Worm (Caenorhabditis elegans): Measurements from ENCODE around the gene T20D4.10.
A peak's percentile ranks its signal among the peaks of the same experiment; 100 is the strongest.
"Not testable (repeated sequence)": the region's sequence is repeated elsewhere in the genome, so short reads cannot be mapped to it uniquely, and the experiment has no call there.

Gene T20D4.10

DNA sequence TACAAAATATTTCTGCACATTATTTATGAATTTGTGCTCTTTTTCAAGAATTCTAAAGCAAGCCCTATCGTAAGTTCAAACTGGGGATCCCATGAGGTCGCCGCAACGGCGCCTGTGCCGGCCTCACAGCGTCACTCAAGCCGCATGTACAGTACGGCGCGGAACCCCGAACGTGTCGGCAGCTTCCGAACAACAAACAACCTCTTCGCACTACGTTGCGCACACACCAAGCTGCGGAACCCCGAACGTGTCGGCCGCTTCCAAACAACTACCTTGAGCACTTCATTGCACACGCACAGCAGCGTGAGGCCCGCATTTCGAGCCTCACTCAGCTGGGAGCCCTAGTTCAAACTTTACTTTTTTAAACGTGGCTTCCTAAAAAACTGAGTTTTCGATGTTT, 6.0 kb upstream of the T20D4.10 start:
- TF ChIP-seq snpc-4 (GFP tag; optimal IDR thresholded peaks at IDR 0.05) = no peak
- TF ChIP-seq snpc-4 (tag; optimal IDR thresholded peaks at IDR 0.05) = peak in 1 of 4 experiments; percentile 75
- no peak for TF ChIP-seq sdz-38 (tag; optimal IDR thresholded peaks at IDR 0.05)
- peak; percentile 70 for TF ChIP-seq zfh-2 (GFP tag; conservative IDR thresholded peaks at IDR 0.05)

- TF ChIP-seq D2030.7 (GFP tag; IDR thresholded peaks at IDR 0.05) (no peak), ceh-58 (GFP tag; IDR thresholded peaks at IDR 0.05) (no peak), zfh-2 (GFP tag; conservative IDR thresholded peaks at IDR 0.05) (peak; percentile 73), dpff-1 (tag; optimal IDR thresholded peaks at IDR 0.05) (no peak), ceh-27 (GFP tag; optimal IDR thresholded peaks at IDR 0.05) (no peak)
Observed at ce11 chrV:3394694-3395240, 5.3 kb upstream of the T20D4.10 start, which contains the start of gene T20D4.15. Gene T20D4.15 (minus strand): TSS chrV:3394744.

DNA sequence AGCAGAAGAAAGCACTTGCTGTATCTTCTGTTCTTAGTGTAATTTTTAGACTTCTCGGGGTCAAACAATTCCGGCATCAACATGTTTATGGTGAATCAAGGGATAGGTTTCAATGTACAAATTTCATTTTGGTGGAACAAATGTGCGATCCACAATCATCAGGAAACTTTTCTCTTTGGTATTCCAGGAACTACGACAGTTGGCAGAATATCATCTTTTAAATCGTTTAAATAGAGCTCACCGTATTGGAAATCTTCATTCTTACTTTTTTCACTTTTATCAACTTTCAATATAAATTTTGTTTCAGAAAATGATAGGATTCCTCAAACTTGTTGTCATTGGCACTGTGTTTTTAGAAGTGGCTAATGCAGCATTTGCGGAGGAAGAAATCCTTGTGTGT, 3.3 kb upstream of the T20D4.10 start, which contains the start of gene T20D4.12:
T20D4.12 (plus strand) TSS at position 301 of the 400 bp plus-strand sequence.
- not testable (repeated sequence) for TF ChIP-seq nhr-120 (GFP tag; IDR thresholded peaks at IDR 0.05); attf-6 (GFP tag; IDR thresholded peaks at IDR 0.05); let-607 (tag; optimal IDR thresholded peaks at IDR 0.05)

ce11 chrV:3398314-3398713, 1.7 kb upstream of the T20D4.10 start, which contains the start of gene T20D4.11:
Gene T20D4.11 (plus strand): TSS chrV:3398690.
- no peak for TF ChIP-seq repo-1 (tag; optimal IDR thresholded peaks at IDR 0.05)
- no peak for TF ChIP-seq C06A6.2 (GFP tag; conservative IDR thresholded peaks at IDR 0.05)
- no peak for TF ChIP-seq let-526 (GFP tag; IDR thresholded peaks at IDR 0.05)
- TF ChIP-seq nhr-179 (tag; optimal IDR thresholded peaks at IDR 0.05) = no peak
- TF ChIP-seq F33H1.4 (GFP tag; IDR thresholded peaks at IDR 0.05) = no peak
- no peak for TF ChIP-seq T07F8.4 (tag; optimal IDR thresholded peaks at IDR 0.05)
- no peak for TF ChIP-seq dpl-1 (GFP tag; optimal IDR thresholded peaks at IDR 0.05)
- no peak for TF ChIP-seq rpc-1 (optimal IDR thresholded peaks at IDR 0.05)
- TF ChIP-seq rpc-1 (tag; optimal IDR thresholded peaks at IDR 0.05) = no peak
- no peak for TF ChIP-seq hlh-26 (GFP tag; conservative IDR thresholded peaks at IDR 0.05)
- no peak for TF ChIP-seq D2030.7 (GFP tag; IDR thresholded peaks at IDR 0.05)
- no peak for TF ChIP-seq ceh-91 (GFP tag; IDR thresholded peaks at IDR 0.05)
- no peak for TF ChIP-seq ama-1 (optimal IDR thresholded peaks at IDR 0.05)
- TF ChIP-seq ama-1 (GFP tag; optimal IDR thresholded peaks at IDR 0.05) = no peak
- no peak for TF ChIP-seq B0019.2 (GFP tag; conservative IDR thresholded peaks at IDR 0.05)
- no peak for TF ChIP-seq ceh-79 (tag; optimal IDR thresholded peaks at IDR 0.05)

ce11 chrV:3408602-3409001, 8.6 kb downstream of the T20D4.10 start, which contains the start of gene T20D4.7:
Gene T20D4.7 (plus strand): TSS chrV:3408902.
- TF ChIP-seq egl-44 (GFP tag; IDR thresholded peaks at IDR 0.05) (no peak), gei-17 (GFP tag; optimal IDR thresholded peaks at IDR 0.05) (no peak), unc-130 (GFP tag; optimal IDR thresholded peaks at IDR 0.05) (no peak), Y79H2A.3 (GFP tag; conservative IDR thresholded peaks at IDR 0.05) (no peak), Y67H2A.10 (GFP tag; conservative IDR thresholded peaks at IDR 0.05) (no peak), die-1 (tag; optimal IDR thresholded peaks at IDR 0.05) (no peak), cebp-2 (GFP tag; IDR thresholded peaks at IDR 0.05) (no peak), pha-4 (tag; optimal IDR thresholded peaks at IDR 0.05) (no peak), lin-40 (tag; optimal IDR thresholded peaks at IDR 0.05) (no peak), sptf-2 (GFP tag; optimal IDR thresholded peaks at IDR 0.05) (no peak), mes-4 (tag; optimal IDR thresholded peaks at IDR 0.05) (no peak), athp-1 (tag; optimal IDR thresholded peaks at IDR 0.05) (no peak), zim-3 (tag; optimal IDR thresholded peaks at IDR 0.05) (no peak), F37B4.10 (GFP tag; IDR thresholded peaks at IDR 0.05) (no peak), lin-54 (GFP tag; optimal IDR thresholded peaks at IDR 0.05) (no peak), pbrm-1 (GFP tag; IDR thresholded peaks at IDR 0.05) (no peak), F57C9.4 (tag; optimal IDR thresholded peaks at IDR 0.05) (no peak), ceh-58 (GFP tag; IDR thresholded peaks at IDR 0.05) (no peak), F33H1.4 (GFP tag; IDR thresholded peaks at IDR 0.05) (no peak)
